Fruit fly (Drosophila melanogaster) whole organism, embryonic: ENCODE data around the gene CG10341.
A peak's percentile ranks its signal among the peaks of the same experiment; 100 is the strongest.

Source experiments
- CG10267 ChIP-seq: fragments of 200-800 bp; sonication (Bioruptor generic); optimal IDR thresholded peaks from 2 replicates; lab custom pipeline; 2018; ENCODE audit warnings: missing biosample characterization, mild to moderate bottlenecking, missing genetic modification characterization, moderate library complexity
- CG10274 ChIP-seq: fragments of 200-800 bp; sonication (Bioruptor generic); optimal IDR thresholded peaks from 3 replicates; lab custom pipeline; 2017; ENCODE audit warnings: missing biosample characterization, mild to moderate bottlenecking, missing genetic modification characterization
- CG10959 ChIP-seq: fragments of 200-800 bp; sonication (Bioruptor generic); IDR thresholded peaks from 2 replicates; pipeline ENCODE4 v1.3.6; 2022; ENCODE audit warnings: missing biosample characterization, missing genetic modification characterization
- CG12155 ChIP-seq: fragments of 200-800 bp; sonication (Bioruptor generic); optimal IDR thresholded peaks from 3 replicates; lab custom pipeline; 2016; ENCODE audit warnings: missing biosample characterization, missing genetic modification characterization
- CG13123 ChIP-seq: fragments of 200-800 bp; sonication (Bioruptor generic); optimal IDR thresholded peaks from 2 replicates; lab custom pipeline; 2016; ENCODE audit warnings: missing biosample characterization, missing genetic modification characterization
- CG17361 ChIP-seq: fragments of 200-800 bp; sonication (Bioruptor generic); IDR thresholded peaks from 3 replicates; pipeline ENCODE4 v1.3.6; 2022; ENCODE audit warnings: missing biosample characterization, missing genetic modification characterization
- CG17385 ChIP-seq: fragments of 200-800 bp; sonication (Bioruptor generic); optimal IDR thresholded peaks from 3 replicates; lab custom pipeline; 2018; ENCODE audit warnings: missing biosample characterization, mild to moderate bottlenecking, missing genetic modification characterization
- CG2202 ChIP-seq: fragments of 200-800 bp; sonication (Bioruptor generic); optimal IDR thresholded peaks from 2 replicates; lab custom pipeline; 2018; ENCODE audit warnings: missing biosample characterization, mild to moderate bottlenecking, missing genetic modification characterization
- CG2875 ChIP-seq: fragments of 200-800 bp; sonication (Bioruptor generic); optimal IDR thresholded peaks from 2 replicates; lab custom pipeline; 2017; ENCODE audit warnings: missing biosample characterization, mild to moderate bottlenecking, missing genetic modification characterization, missing genetic modification reagents
- CG31365 ChIP-seq: fragments of 200-800 bp; sonication (Bioruptor generic); optimal IDR thresholded peaks from 2 replicates; lab custom pipeline; 2018; ENCODE audit warnings: missing biosample characterization, mild to moderate bottlenecking, missing genetic modification characterization
- CG31441 ChIP-seq: fragments of 200-800 bp; sonication (Bioruptor generic); IDR thresholded peaks from 2 replicates; pipeline ENCODE4 v1.3.6; 2022; ENCODE audit warnings: missing biosample characterization, missing genetic modification characterization
- CG43689 ChIP-seq: fragments of 200-800 bp; sonication (Bioruptor generic); IDR thresholded peaks from 2 replicates; pipeline ENCODE4 v1.3.6; 2022; ENCODE audit warnings: missing biosample characterization, missing genetic modification characterization
- CG5953 ChIP-seq: fragments of 200-800 bp; sonication (Bioruptor generic); IDR thresholded peaks from 2 replicates; pipeline ENCODE4 v1.3.6; 2022; ENCODE audit warnings: missing biosample characterization, missing genetic modification characterization
- CG6854 ChIP-seq: fragments of 200-800 bp; sonication (Bioruptor generic); optimal IDR thresholded peaks from 3 replicates; lab custom pipeline; 2017; ENCODE audit warnings: missing biosample characterization, mild to moderate bottlenecking, missing genetic modification characterization
- CG9932 ChIP-seq: fragments of 200-800 bp; sonication (Bioruptor generic); IDR thresholded peaks from 2 replicates; pipeline ENCODE4 v1.3.6; 2022; ENCODE audit warnings: missing biosample characterization, missing genetic modification characterization
- CHES-1-like ChIP-seq: fragments of 200-800 bp; sonication (Bioruptor generic); optimal IDR thresholded peaks from 2 replicates; lab custom pipeline; 2016; ENCODE audit warnings: missing biosample characterization, missing genetic modification characterization
- CoRest ChIP-seq: fragments of 200-800 bp; sonication (Bioruptor generic); optimal IDR thresholded peaks from 3 replicates; lab custom pipeline; 2018; ENCODE audit warnings: missing biosample characterization, mild to moderate bottlenecking, missing genetic modification characterization, moderate library complexity
- HLH54F ChIP-seq: fragments of 200-800 bp; sonication (Bioruptor generic); optimal IDR thresholded peaks from 3 replicates; lab custom pipeline; 2016; ENCODE audit warnings: missing biosample characterization, missing genetic modification characterization
- HLHmδ ChIP-seq: fragments of 200-800 bp; sonication (Bioruptor generic); optimal IDR thresholded peaks from 2 replicates; lab custom pipeline; 2018; ENCODE audit warnings: missing biosample characterization, mild to moderate bottlenecking, missing genetic modification characterization, moderate library complexity
- Mad ChIP-seq: fragments of 200-800 bp; sonication (Bioruptor generic); optimal IDR thresholded peaks from 2 replicates; lab custom pipeline; 2016; ENCODE audit warnings: missing biosample characterization, missing genetic modification characterization
- Max ChIP-seq: fragments of 200-800 bp; sonication (Bioruptor generic); optimal IDR thresholded peaks from 2 replicates; lab custom pipeline; 2016; ENCODE audit warnings: missing biosample characterization, mild to moderate bottlenecking, missing genetic modification characterization
- NC2α ChIP-seq: fragments of 200-800 bp; sonication (Bioruptor generic); optimal IDR thresholded peaks from 2 replicates; lab custom pipeline; 2016; ENCODE audit warnings: missing biosample characterization, missing genetic modification characterization
- NK7.1 ChIP-seq: fragments of 200-800 bp; sonication (Bioruptor generic); optimal IDR thresholded peaks from 3 replicates; lab custom pipeline; 2016; ENCODE audit warnings: missing biosample characterization, missing genetic modification characterization
- Oli ChIP-seq: fragments of 200-800 bp; sonication (Bioruptor generic); optimal IDR thresholded peaks from 2 replicates; lab custom pipeline; 2018; ENCODE audit warnings: missing biosample characterization, mild to moderate bottlenecking, missing genetic modification characterization, moderate library complexity
- Sin3A ChIP-seq: fragments of >200 bp; optimal IDR thresholded peaks from 2 replicates; lab custom pipeline; 2018
- Usf ChIP-seq: fragments of 200-800 bp; sonication (Bioruptor generic); optimal IDR thresholded peaks from 2 replicates; lab custom pipeline; 2017; ENCODE audit warnings: missing genotype, missing biosample characterization, missing genetic modification characterization
- YL-1 ChIP-seq: fragments of 200-800 bp; sonication (Bioruptor generic); optimal IDR thresholded peaks from 3 replicates; lab custom pipeline; 2017; ENCODE audit warnings: missing biosample characterization, mild to moderate bottlenecking, missing genetic modification characterization
- ara ChIP-seq: fragments of 200-800 bp; sonication (Bioruptor generic); IDR thresholded peaks from 2 replicates; pipeline ENCODE4 v1.3.6; 2022; ENCODE audit warnings: missing biosample characterization, missing genetic modification characterization
- caup ChIP-seq: fragments of 200-800 bp; sonication (Bioruptor generic); optimal IDR thresholded peaks from 3 replicates; lab custom pipeline; 2017; ENCODE audit warnings: missing biosample characterization, mild to moderate bottlenecking, missing genetic modification characterization, moderate library complexity; ENCODE audit not compliant: severe bottlenecking
- disco-r ChIP-seq: fragments of 200-800 bp; sonication (Bioruptor generic); optimal IDR thresholded peaks from 2 replicates; lab custom pipeline; 2016; ENCODE audit warnings: missing biosample characterization, missing genetic modification characterization
- dmrt11E ChIP-seq: fragments of 200-800 bp; sonication (Bioruptor generic); optimal IDR thresholded peaks from 3 replicates; lab custom pipeline; 2018; ENCODE audit warnings: missing biosample characterization, mild to moderate bottlenecking, missing genetic modification characterization, moderate library complexity
- dmrt99B ChIP-seq: fragments of 200-800 bp; sonication (Bioruptor generic); optimal IDR thresholded peaks from 2 replicates; lab custom pipeline; 2018; ENCODE audit warnings: missing biosample characterization, mild to moderate bottlenecking, missing genetic modification characterization, moderate library complexity
- ewg ChIP-seq: fragments of 200-800 bp; sonication (Bioruptor generic); optimal IDR thresholded peaks from 3 replicates; lab custom pipeline; 2017; ENCODE audit warnings: mild to moderate bottlenecking, missing biosample characterization, missing genetic modification reagents, missing genetic modification characterization
- ftz-f1 ChIP-seq: fragments of 200-800 bp; sonication (Bioruptor generic); optimal IDR thresholded peaks from 2 replicates; lab custom pipeline; 2016; ENCODE audit warnings: missing biosample characterization, missing genetic modification characterization
- gcm ChIP-seq: fragments of 200-800 bp; sonication (Bioruptor generic); optimal IDR thresholded peaks from 2 replicates; lab custom pipeline; 2019; ENCODE audit warnings: missing biosample characterization, mild to moderate bottlenecking, missing genetic modification characterization, moderate library complexity
- hkb ChIP-seq, 2 experiments: fragments of 200-800 bp in 1 of 2; fragments of >200 bp in 1 of 2; sonication (Bioruptor generic) in 1 of 2; IDR thresholded peaks in 1 of 2; optimal IDR thresholded peaks in 1 of 2; 2 replicates each; pipeline versions ENCODE4 v1.3.6 to Lab custom; 2017 to 2022; ENCODE audit warnings: missing biosample characterization in 1 of 2, missing genetic modification characterization in 1 of 2
- ken ChIP-seq: fragments of 200-800 bp; sonication (Bioruptor generic); IDR thresholded peaks from 3 replicates; pipeline ENCODE4 v1.3.6; 2022; ENCODE audit warnings: missing biosample characterization, missing genetic modification characterization
- nmo ChIP-seq: fragments of 200-800 bp; sonication (Bioruptor generic); optimal IDR thresholded peaks from 2 replicates; lab custom pipeline; 2018; ENCODE audit warnings: missing biosample characterization, mild to moderate bottlenecking, missing genetic modification characterization, moderate library complexity
- p53 ChIP-seq: fragments of 200-800 bp; sonication (Bioruptor generic); optimal IDR thresholded peaks from 2 replicates; lab custom pipeline; 2016; ENCODE audit warnings: missing biosample characterization, missing genetic modification characterization
- peb ChIP-seq: fragments of 200-800 bp; sonication (Bioruptor generic); IDR thresholded peaks from 2 replicates; pipeline ENCODE4 v1.3.6; 2022; ENCODE audit warnings: missing biosample characterization, missing genetic modification characterization
- pita ChIP-seq: fragments of 200-800 bp; sonication (Bioruptor generic); optimal IDR thresholded peaks from 2 replicates; lab custom pipeline; 2017; ENCODE audit warnings: missing biosample characterization, mild to moderate bottlenecking, missing genetic modification characterization
- prd ChIP-seq, 3 experiments: fragments of >200 bp in 2 of 3; fragments of 200-800 bp in 1 of 3; sonication (Bioruptor generic) in 1 of 3; optimal IDR thresholded peaks in 2 of 3; IDR thresholded peaks in 1 of 3; 2 replicates in 2 of 3; 3 replicates in 1 of 3; pipeline versions ENCODE4 v1.3.6 to Lab custom; 2017 to 2022; ENCODE audit warnings: missing biosample characterization in 1 of 3, missing genetic modification characterization in 1 of 3
- ro ChIP-seq: fragments of 200-800 bp; sonication (Bioruptor generic); IDR thresholded peaks from 2 replicates; pipeline ENCODE4 v1.3.6; 2022; ENCODE audit warnings: missing biosample characterization, missing genetic modification characterization
- sd ChIP-seq: fragments of 200-800 bp; sonication (Bioruptor generic); optimal IDR thresholded peaks from 3 replicates; lab custom pipeline; 2018; ENCODE audit warnings: missing biosample characterization, mild to moderate bottlenecking, missing genetic modification characterization, moderate library complexity
- sima ChIP-seq: fragments of 200-800 bp; sonication (Bioruptor generic); optimal IDR thresholded peaks from 2 replicates; lab custom pipeline; 2016; ENCODE audit warnings: missing biosample characterization, missing genetic modification characterization
- slou ChIP-seq: fragments of 200-800 bp; sonication (Bioruptor generic); optimal IDR thresholded peaks from 3 replicates; lab custom pipeline; 2016; ENCODE audit warnings: missing biosample characterization, missing genetic modification characterization
- sna ChIP-seq: fragments of 200-800 bp; sonication (Bioruptor generic); IDR thresholded peaks from 2 replicates; pipeline ENCODE4 v1.3.6; 2022; ENCODE audit warnings: missing biosample characterization, missing genetic modification characterization; ENCODE audit not compliant: partially characterized antibody
- stc ChIP-seq: fragments of 200-800 bp; sonication (Bioruptor generic); IDR thresholded peaks from 2 replicates; pipeline ENCODE4 v1.3.6; 2022; ENCODE audit warnings: missing biosample characterization, missing genetic modification characterization
- tin ChIP-seq: fragments of 200-800 bp; sonication (Bioruptor generic); optimal IDR thresholded peaks from 3 replicates; lab custom pipeline; 2016; ENCODE audit warnings: missing biosample characterization, missing genetic modification characterization
- trh ChIP-seq: fragments of 200-800 bp; sonication (Bioruptor generic); optimal IDR thresholded peaks from 2 replicates; lab custom pipeline; 2016; ENCODE audit warnings: missing biosample characterization, missing genetic modification characterization
- yki ChIP-seq: fragments of >200 bp; optimal IDR thresholded peaks from 3 replicates; lab custom pipeline; 2018

Gene CG10341

DNA sequence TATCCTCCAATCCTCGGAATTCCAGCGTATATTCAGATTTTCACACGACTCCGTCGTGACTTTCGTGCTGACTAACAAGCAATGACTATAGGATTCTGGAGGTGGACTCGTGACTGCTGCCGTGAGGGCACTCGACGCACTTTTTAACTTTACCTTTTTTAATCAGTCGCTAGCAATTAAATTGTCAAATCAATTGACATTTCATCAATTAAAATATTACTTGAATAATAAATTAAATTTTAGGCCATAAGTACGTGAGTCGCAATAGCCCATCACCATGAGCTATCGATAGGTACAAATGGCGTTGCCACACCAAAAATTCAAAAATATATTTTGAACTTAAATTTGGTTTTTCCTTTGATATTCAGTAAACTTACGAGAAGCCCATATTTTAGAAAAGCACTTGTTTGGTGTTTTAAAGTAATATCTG lies 7.1 kb downstream of the CG10341 start, which contains the start of gene Jwa (continued):
- TF ChIP-seq CoRest (tag; lab: Kevin White, UChicago) (peak; percentile 93), Oli (tag; lab: Kevin White, UChicago) (peak; percentile 91), hkb (optimal IDR thresholded peaks at IDR 0.05; lab: Kevin White, UChicago) (no peak), hkb (GFP tag; IDR thresholded peaks at IDR 0.05; lab: Robert Waterston, UW) (peak; percentile 77), nmo (GFP tag; lab: Kevin White, UChicago) (peak; percentile 89), CG5953 (GFP tag; lab: Robert Waterston, UW) (peak; percentile 95), gcm (GFP tag; lab: Kevin White, UChicago) (peak; percentile 91), CG2875 (GFP tag; lab: Kevin White, UChicago) (peak; percentile 68), NC2α (peak; percentile 43), YL-1 (GFP tag; lab: Kevin White, UChicago) (peak; percentile 64), CG10959 (GFP tag; lab: Robert Waterston, UW) (peak; percentile 82), disco-r (peak; percentile 73), CG31441 (GFP tag; lab: Robert Waterston, UW) (peak; percentile 75), caup (peak; percentile 91), dmrt99B (tag; lab: Kevin White, UChicago) (peak; percentile 84), CG17361 (GFP tag; lab: Robert Waterston, UW) (peak; percentile 84), stc (GFP tag; lab: Robert Waterston, UW) (peak; percentile 78), pita (GFP tag; lab: Kevin White, UChicago) (no peak), Mad (GFP tag; lab: Kevin White, UChicago) (peak; percentile 93), ewg (GFP tag; lab: Kevin White, UChicago) (peak; percentile 84), trh (peak; percentile 76), p53 (GFP tag; lab: Kevin White, UChicago) (peak; percentile 40), CG13123 (GFP tag; lab: Kevin White, UChicago) (peak; percentile 86), CG10267 (peak; percentile 86), CG12155 (GFP tag; lab: Kevin White, UChicago) (peak; percentile 97), CG10274 (GFP tag; lab: Kevin White, UChicago) (peak; percentile 20), dmrt11E (peak; percentile 96), Max (peak; percentile 81), ro (GFP tag; lab: Robert Waterston, UW) (peak; percentile 70), ara (GFP tag; lab: Robert Waterston, UW) (peak; percentile 84), CG17385 (GFP tag; lab: Kevin White, UChicago) (peak; percentile 90), CG6854 (peak; percentile 65), ken (GFP tag; lab: Robert Waterston, UW) (peak; percentile 95), CG43689 (GFP tag; lab: Robert Waterston, UW) (peak; percentile 90), ftz-f1 (GFP tag; lab: Kevin White, UChicago) (peak; percentile 59), CG9932 (GFP tag; lab: Robert Waterston, UW) (peak; percentile 98), Sin3A (lab: Kevin White, UChicago) (peak; percentile 51), NK7.1 (peak; percentile 82), prd (optimal IDR thresholded peaks at IDR 0.05; lab: Kevin White, UChicago) (no peak), prd (GFP tag; IDR thresholded peaks at IDR 0.05; lab: Robert Waterston, UW) (peak; percentile 95), Usf (GFP tag; lab: Kevin White, UChicago) (peak; percentile 66), sna (GFP tag; lab: Robert Waterston, UW) (peak; percentile 100), tin (GFP tag; lab: Kevin White, UChicago) (peak; percentile 96), CG31365 (no peak), peb (peak; percentile 89), HLH54F (peak; percentile 96), HLHmδ (no peak), sd (tag; lab: Kevin White, UChicago) (peak; percentile 85), yki (no peak), CHES-1-like (GFP tag; lab: Kevin White, UChicago) (peak; percentile 93), CG2202 (tag; lab: Kevin White, UChicago) (peak; percentile 91), sima (GFP tag; lab: Kevin White, UChicago) (peak; percentile 56), slou (GFP tag; lab: Kevin White, UChicago) (peak; percentile 93)
